Worm (Caenorhabditis elegans): ENCODE data around the gene acp-7.

DNA sequence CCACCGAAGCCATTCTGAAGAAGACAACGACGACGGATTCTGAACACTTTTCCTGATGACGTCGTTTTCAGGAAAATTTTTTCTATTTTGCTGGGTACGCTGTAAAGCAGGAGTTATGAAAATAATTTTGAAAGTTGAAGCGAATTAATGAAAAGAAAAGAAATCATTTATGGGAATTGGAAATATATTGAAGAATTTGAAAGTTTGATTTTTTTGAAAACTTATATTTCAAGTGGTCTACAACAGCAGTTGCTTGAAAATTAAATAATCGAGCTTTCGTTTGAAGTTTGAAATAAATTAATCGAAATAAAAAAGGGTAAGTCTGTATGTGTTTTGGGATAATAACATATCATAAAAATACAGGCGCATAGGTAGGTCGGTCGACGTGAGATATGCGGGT lies 47.5 kb downstream of the acp-7 start, which contains the start of gene shl-1:
- TF ChIP-seq K11D2.4 (GFP tag; IDR thresholded peaks at IDR 0.05) (no peak), ceh-40 (GFP tag; IDR thresholded peaks at IDR 0.05) (no peak), lsy-27 (tag; optimal IDR thresholded peaks at IDR 0.05; ENCODE audit: borderline replicate concordance, insufficient read depth) (no peak)

Measured in whole organism, young adult.